Worm (Caenorhabditis elegans): Measurements from ENCODE around the gene mrpl-22.

DNA sequence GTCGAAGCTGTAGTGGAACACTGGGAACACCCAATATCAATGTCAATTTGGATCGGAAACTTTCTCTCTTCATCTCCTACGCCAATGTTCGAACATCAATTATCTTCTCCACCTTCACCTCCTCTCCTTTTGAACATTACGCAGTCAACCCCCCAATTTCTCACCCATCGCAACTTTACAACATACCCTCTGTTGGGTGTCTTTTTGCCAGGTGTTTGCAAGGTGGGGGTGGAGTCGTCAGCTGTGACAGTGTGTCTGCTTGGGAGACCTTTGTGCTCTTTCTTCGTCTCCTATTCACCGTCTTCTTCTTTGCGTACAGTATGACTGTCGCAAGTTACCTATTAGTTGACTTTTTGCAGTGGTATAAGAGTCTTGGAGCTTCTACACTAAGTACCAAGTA, 51.4 kb downstream of the mrpl-22 start:
- TF ChIP-seq nhr-28 (tag; optimal IDR thresholded peaks at IDR 0.05) (no peak), blmp-1 (tag; optimal IDR thresholded peaks at IDR 0.05) (no peak), nhr-12 (tag; optimal IDR thresholded peaks at IDR 0.05) (no peak), unc-30 (tag; optimal IDR thresholded peaks at IDR 0.05) (no peak), zag-1 (tag; optimal IDR thresholded peaks at IDR 0.05) (no peak), unc-130 (tag; optimal IDR thresholded peaks at IDR 0.05) (no peak), unc-98 (GFP tag; IDR thresholded peaks at IDR 0.05) (no peak), dsc-1 (tag; optimal IDR thresholded peaks at IDR 0.05) (no peak), ztf-11 (tag; optimal IDR thresholded peaks at IDR 0.05) (no peak), lsy-2 (tag; optimal IDR thresholded peaks at IDR 0.05) (no peak), nhr-77 (tag; optimal IDR thresholded peaks at IDR 0.05) (no peak)

Measured in whole organism, L1 larva.